Worm (Caenorhabditis elegans) whole organism, young adult: Measurements from ENCODE around the gene mltn-6.

Experiments
- F22D6.2 ChIP-seq: sonication (generic microtip); optimal IDR thresholded peaks from 2 replicates; lab custom pipeline; 2016; ENCODE audit warnings: mild to moderate bottlenecking, missing genetic modification characterization, missing compliant biosample characterization
- Y56A3A.18 ChIP-seq: fragments of 200-800 bp; sonication (Bioruptor generic); IDR thresholded peaks from 2 replicates; pipeline ENCODE4 v1.3.6; 2022; ENCODE audit warnings: missing genetic modification reagents, missing genetic modification characterization, missing compliant biosample characterization
- athp-1 ChIP-seq: sonication (generic microtip); optimal IDR thresholded peaks from 2 replicates; lab custom pipeline; 2017; ENCODE audit warnings: mild to moderate bottlenecking, missing genetic modification characterization, missing compliant biosample characterization
- attf-3 ChIP-seq: fragments of 200-800 bp; sonication (Bioruptor generic); conservative IDR thresholded peaks from 2 replicates; pipeline ENCODE4 v1.3.6; 2022; ENCODE audit warnings: missing genetic modification reagents, missing genetic modification characterization, missing compliant biosample characterization
- ceh-100 ChIP-seq: fragments of 200-800 bp; sonication (Bioruptor generic); IDR thresholded peaks from 2 replicates; pipeline ENCODE4 v1.3.6; 2022; ENCODE audit warnings: missing genetic modification reagents, missing genetic modification characterization, missing compliant biosample characterization
- dpl-1 ChIP-seq: fragments of 150-350 bp; optimal IDR thresholded peaks from 2 replicates; lab custom pipeline; 2014; ENCODE audit warnings: missing biosample characterization, missing genetic modification reagents, missing genetic modification characterization
- egrh-3 ChIP-seq: fragments of 200-800 bp; sonication (Bioruptor generic); IDR thresholded peaks from 2 replicates; pipeline ENCODE4 v1.3.6; 2022; ENCODE audit warnings: missing genetic modification reagents, missing genetic modification characterization, missing compliant biosample characterization
- ets-4 ChIP-seq: fragments of 200-800 bp; sonication (Bioruptor generic); optimal IDR thresholded peaks from 2 replicates; lab custom pipeline; 2018; ENCODE audit warnings: mild to moderate bottlenecking, missing genetic modification characterization, missing compliant biosample characterization
- lin-35 ChIP-seq, 3 experiments: fragments of 150-350 bp in 2 of 3; sonication (generic microtip) in 1 of 3; optimal IDR thresholded peaks; 2 replicates each; lab custom pipeline; 2014 to 2018; ENCODE audit warnings: missing biosample characterization in 3 of 3, missing genetic modification characterization in 3 of 3, missing genetic modification reagents in 3 of 3
- mcd-1 ChIP-seq: fragments of 200-800 bp; sonication (Bioruptor generic); IDR thresholded peaks from 2 replicates; pipeline ENCODE4 v1.3.6; 2022; ENCODE audit warnings: missing genetic modification reagents, missing genetic modification characterization, missing compliant biosample characterization
- nfya-1 ChIP-seq: sonication (generic microtip); optimal IDR thresholded peaks from 2 replicates; lab custom pipeline; 2017; ENCODE audit warnings: antibody characterized with exemption, missing compliant biosample characterization, missing genetic modification characterization, borderline replicate concordance; ENCODE audit not compliant: insufficient read depth
- pha-4 ChIP-seq: fragments of 150-350 bp; sonication (generic microtip); optimal IDR thresholded peaks from 2 replicates; lab custom pipeline; 2014; ENCODE audit warnings: missing biosample characterization, missing genetic modification reagents, missing genetic modification characterization

- TF ChIP-seq attf-3 (GFP tag; lab: Robert Waterston, UW) (no peak), Y56A3A.18 (GFP tag; lab: Robert Waterston, UW) (no peak), ets-4 (no peak), ceh-100 (GFP tag; lab: Robert Waterston, UW) (no peak), lin-35 (GFP tag; optimal IDR thresholded peaks at IDR 0.05; lab: Kevin White, UChicago) (no peak), pha-4 (tag; lab: Kevin White, UChicago) (no peak), mcd-1 (GFP tag; lab: Robert Waterston, UW) (no peak), athp-1 (no peak), dpl-1 (GFP tag; lab: Kevin White, UChicago) (no peak), nfya-1 (tag; lab: Kevin White, UChicago) (no peak), egrh-3 (GFP tag; lab: Robert Waterston, UW) (no peak), F22D6.2 (tag; lab: Kevin White, UChicago) (no peak)
Observed at ce11 chrV:404210-404669, 39.5 kb downstream of the mltn-6 start, which contains the start of gene nhr-252.
